Fruit fly (Drosophila melanogaster): Measurements from ENCODE around the gene CG12229.

CG12229 gene

DNA sequence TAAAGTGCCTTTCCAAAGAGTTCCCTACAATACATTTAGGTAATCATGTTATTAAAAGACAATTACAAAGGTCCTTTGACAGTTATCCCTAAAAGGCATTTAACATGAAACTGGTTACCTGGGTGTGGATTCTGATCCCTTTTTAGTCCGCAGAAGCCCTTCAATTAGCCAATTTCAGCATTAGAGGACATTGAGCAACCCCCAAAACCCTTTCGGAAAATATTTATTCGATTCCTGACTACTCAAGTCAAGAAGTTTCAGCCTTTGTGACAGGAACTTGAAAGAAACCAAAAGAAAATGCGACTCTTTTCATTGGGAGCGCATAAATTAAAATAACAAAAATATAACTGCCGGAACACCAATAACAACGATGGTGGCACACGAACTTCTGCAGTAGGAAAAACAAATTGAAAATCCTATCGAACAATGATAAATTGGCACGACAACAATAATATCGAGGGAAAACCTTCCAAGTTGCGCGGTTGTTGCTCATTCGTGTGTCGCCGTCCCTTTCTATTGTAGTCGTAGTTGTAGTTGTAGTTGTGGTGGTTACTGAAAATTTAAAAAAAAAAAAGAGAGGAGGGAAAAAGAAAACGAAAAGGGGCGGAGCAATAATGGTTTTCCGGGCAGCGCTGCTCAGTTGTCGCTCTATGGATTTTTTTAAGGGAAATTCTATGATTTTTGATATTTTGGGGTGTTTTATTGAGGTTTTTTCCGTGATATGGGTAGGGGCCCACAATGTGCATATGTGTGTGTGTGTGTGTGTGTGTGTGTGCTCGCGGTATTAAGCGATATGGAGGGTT is 9.6 kb upstream of the CG12229 start:
- TF ChIP-seq CrebA (GFP tag; optimal IDR thresholded peaks at IDR 0.05; ENCODE audit: borderline replicate concordance) (no peak), Dfd (GFP tag; optimal IDR thresholded peaks at IDR 0.05) (peak; percentile 82), ey (GFP tag; optimal IDR thresholded peaks at IDR 0.05) (no peak), Myc (optimal IDR thresholded peaks at IDR 0.05) (no peak), GATAd (GFP tag; optimal IDR thresholded peaks at IDR 0.05) (no peak)

- TF ChIP-seq ey (GFP tag; optimal IDR thresholded peaks at IDR 0.05) (no peak), OdsH (GFP tag; optimal IDR thresholded peaks at IDR 0.05) (no peak), Sp1 (GFP tag; optimal IDR thresholded peaks at IDR 0.05) (no peak), foxo (GFP tag; optimal IDR thresholded peaks at IDR 0.05) (no peak), Myc (optimal IDR thresholded peaks at IDR 0.05) (no peak), CG32264 (GFP tag; optimal IDR thresholded peaks at IDR 0.05) (no peak), HLH106 (tag; optimal IDR thresholded peaks at IDR 0.05) (no peak), Hnf4 (GFP tag; optimal IDR thresholded peaks at IDR 0.05) (no peak)
Observed at dm6 chr3L:17444569-17444968, 8.3 kb upstream of the CG12229 start.

- TF ChIP-seq sage (GFP tag; optimal IDR thresholded peaks at IDR 0.05) (no peak), lola (GFP tag; optimal IDR thresholded peaks at IDR 0.05) (no peak), N (GFP tag; optimal IDR thresholded peaks at IDR 0.05) (no peak), Dfd (GFP tag; optimal IDR thresholded peaks at IDR 0.05) (peak; percentile 72), ey (GFP tag; optimal IDR thresholded peaks at IDR 0.05) (no peak), OdsH (GFP tag; optimal IDR thresholded peaks at IDR 0.05) (no peak)
Observed at dm6 chr3L:17441602-17442001, 5.4 kb upstream of the CG12229 start.

dm6 chr3L:17438872-17439495 is 2.8 kb upstream of the CG12229 start, which contains the start of gene CG18265:
CG18265 (plus strand) TSS chr3L:17439401.
- no peak for TF ChIP-seq Dif (GFP tag; optimal IDR thresholded peaks at IDR 0.05; ENCODE audit: partially characterized antibody)

DNA sequence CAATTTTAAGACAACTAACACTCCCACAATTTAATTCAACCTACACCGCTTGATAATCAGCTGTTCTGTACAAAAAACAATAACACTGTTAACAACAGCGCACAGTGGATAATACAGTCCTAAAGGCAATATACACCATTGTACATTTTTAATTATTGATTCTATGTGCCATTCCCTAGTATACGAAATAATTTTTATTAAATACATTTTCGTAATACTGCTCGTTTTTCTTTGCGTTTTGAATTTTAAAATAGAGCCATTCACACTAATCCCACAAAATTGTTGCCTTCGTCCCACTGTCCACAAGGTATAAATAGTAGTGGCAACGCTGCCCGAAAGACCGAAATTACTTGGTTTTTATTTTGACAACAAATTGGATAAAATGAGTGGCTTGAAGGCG is 2.7 kb downstream of the CG12229 start, which contains the start of the genes Coq4 and CG32176:
Coq4 (minus strand) TSS at position 67 of the 400 bp plus-strand sequence.
CG32176 (plus strand) TSS at position 314 of the 400 bp plus-strand sequence.
- TF ChIP-seq h (GFP tag; optimal IDR thresholded peaks at IDR 0.05) (peak; percentile 98), lola (GFP tag; optimal IDR thresholded peaks at IDR 0.05) (no peak), GATAd (GFP tag; optimal IDR thresholded peaks at IDR 0.05) (peak; percentile 96), woc (GFP tag; optimal IDR thresholded peaks at IDR 0.05) (peak; percentile 96), CG9705 (GFP tag; optimal IDR thresholded peaks at IDR 0.05) (peak; percentile 95), Jra (GFP tag; optimal IDR thresholded peaks at IDR 0.05) (peak; percentile 96), Hr83 (GFP tag; optimal IDR thresholded peaks at IDR 0.05; ENCODE audit: poor library complexity, severe bottlenecking) (peak; percentile 91), OdsH (GFP tag; optimal IDR thresholded peaks at IDR 0.05) (peak; percentile 96), Myc (optimal IDR thresholded peaks at IDR 0.05) (no peak), sv (GFP tag; optimal IDR thresholded peaks at IDR 0.05) (peak; percentile 99), pan (optimal IDR thresholded peaks at IDR 0.05) (no peak), ey (GFP tag; optimal IDR thresholded peaks at IDR 0.05) (peak; percentile 98), foxo (GFP tag; optimal IDR thresholded peaks at IDR 0.05) (peak; percentile 90 to 99), Sp1 (GFP tag; optimal IDR thresholded peaks at IDR 0.05) (peak; percentile 94), br (GFP tag; optimal IDR thresholded peaks at IDR 0.05) (peak; percentile 98), jim (GFP tag; optimal IDR thresholded peaks at IDR 0.05) (peak; percentile 46), sage (GFP tag; optimal IDR thresholded peaks at IDR 0.05) (peak; percentile 88), rgr (GFP tag; optimal IDR thresholded peaks at IDR 0.05) (peak; percentile 99), tai (GFP tag; optimal IDR thresholded peaks at IDR 0.05) (peak; percentile 97), dmrt93B (GFP tag; optimal IDR thresholded peaks at IDR 0.05) (peak; percentile 92), HLH106 (tag; optimal IDR thresholded peaks at IDR 0.05) (peak; percentile 97), usp (GFP tag; optimal IDR thresholded peaks at IDR 0.05) (no peak), Dfd (GFP tag; optimal IDR thresholded peaks at IDR 0.05) (no peak), psq (GFP tag; optimal IDR thresholded peaks at IDR 0.05) (peak; percentile 92), Dif (GFP tag; optimal IDR thresholded peaks at IDR 0.05; ENCODE audit: partially characterized antibody) (no peak), brk (GFP tag; optimal IDR thresholded peaks at IDR 0.05) (peak; percentile 95), N (GFP tag; optimal IDR thresholded peaks at IDR 0.05) (no peak), Hnf4 (GFP tag; optimal IDR thresholded peaks at IDR 0.05) (peak; percentile 98), fru (GFP tag; optimal IDR thresholded peaks at IDR 0.05) (peak; percentile 97), Mio (GFP tag; optimal IDR thresholded peaks at IDR 0.05) (peak; percentile 82), dl (GFP tag; optimal IDR thresholded peaks at IDR 0.05; ENCODE audit: insufficient read depth in 1 of 2, partially characterized antibody in 2 of 2) (no peak), CrebA (GFP tag; optimal IDR thresholded peaks at IDR 0.05; ENCODE audit: borderline replicate concordance) (no peak), Rel (GFP tag; optimal IDR thresholded peaks at IDR 0.05) (peak; percentile 42), Rel (tag; optimal IDR thresholded peaks at IDR 0.05) (peak; percentile 82), Hr78 (GFP tag; optimal IDR thresholded peaks at IDR 0.05) (no peak), dsf (GFP tag; optimal IDR thresholded peaks at IDR 0.05; ENCODE audit: borderline replicate concordance) (peak; percentile 95), Abd-B (GFP tag; optimal IDR thresholded peaks at IDR 0.05) (no peak)
